Worm (Caenorhabditis elegans): ENCODE results near the gene gst-2.

ce11 chrIV:10188505-10188904, 46.6 kb upstream of the gst-2 start:
- TF ChIP-seq unc-62 (GFP tag; optimal IDR thresholded peaks at IDR 0.05) (no peak), ztf-4 (tag; optimal IDR thresholded peaks at IDR 0.05) (no peak)

Data from whole organism, L3 larva.